Worm (Caenorhabditis elegans) whole organism, late embryonic: ENCODE results near the gene ZK742.3.

Experiments used
- C08G9.2 ChIP-seq: sonication (generic microtip); optimal IDR thresholded peaks from 2 replicates; lab custom pipeline; 2016; ENCODE audit warnings: mild to moderate bottlenecking, missing genetic modification characterization, moderate library complexity, missing compliant biosample characterization
- C38D4.7 ChIP-seq: fragments of 200-800 bp; sonication (Bioruptor generic); optimal IDR thresholded peaks from 2 replicates; lab custom pipeline; 2018; ENCODE audit warnings: mild to moderate bottlenecking, missing genetic modification characterization, moderate library complexity, missing compliant biosample characterization
- F13H6.1 ChIP-seq: sonication (generic microtip); optimal IDR thresholded peaks from 2 replicates; lab custom pipeline; 2016; ENCODE audit warnings: missing genetic modification characterization, missing compliant biosample characterization
- K02D7.2 ChIP-seq: sonication (generic microtip); optimal IDR thresholded peaks from 2 replicates; lab custom pipeline; 2017; ENCODE audit warnings: mild to moderate bottlenecking, missing genetic modification characterization, missing compliant biosample characterization
- ceh-14 ChIP-seq: sonication (generic microtip); optimal IDR thresholded peaks from 2 replicates; lab custom pipeline; 2016; ENCODE audit warnings: missing genotype, missing genetic modification characterization, missing compliant biosample characterization
- ceh-18 ChIP-seq: sonication (generic microtip); optimal IDR thresholded peaks from 2 replicates; lab custom pipeline; 2016; ENCODE audit warnings: missing genetic modification characterization, missing compliant biosample characterization
- ceh-2 ChIP-seq: sonication (generic microtip); optimal IDR thresholded peaks from 2 replicates; lab custom pipeline; 2016; ENCODE audit warnings: missing genotype, missing genetic modification characterization, missing compliant biosample characterization
- ceh-24 ChIP-seq: sonication (generic microtip); optimal IDR thresholded peaks from 2 replicates; lab custom pipeline; 2016; ENCODE audit warnings: mild to moderate bottlenecking, missing genetic modification characterization, missing compliant biosample characterization
- ceh-30 ChIP-seq: fragments of 150-350 bp; optimal IDR thresholded peaks from 2 replicates; lab custom pipeline; 2014; ENCODE audit warnings: missing biosample characterization, missing genetic modification characterization
- ceh-34 ChIP-seq: sonication (generic microtip); optimal IDR thresholded peaks from 2 replicates; lab custom pipeline; 2016; ENCODE audit warnings: mild to moderate bottlenecking, missing genetic modification characterization, missing compliant biosample characterization
- ceh-48 ChIP-seq: sonication (generic microtip); optimal IDR thresholded peaks from 2 replicates; lab custom pipeline; 2016; ENCODE audit warnings: missing genetic modification characterization, inconsistent platforms, missing compliant biosample characterization
- ceh-6 ChIP-seq: fragments of 200-800 bp; sonication (Bioruptor generic); optimal IDR thresholded peaks from 2 replicates; lab custom pipeline; 2018; ENCODE audit warnings: mild to moderate bottlenecking, missing genetic modification characterization, missing compliant biosample characterization
- ceh-9 ChIP-seq: sonication (generic microtip); optimal IDR thresholded peaks from 2 replicates; lab custom pipeline; 2016; ENCODE audit warnings: mild to moderate bottlenecking, missing genetic modification characterization, inconsistent platforms, missing compliant biosample characterization
- elt-2 ChIP-seq: sonication (generic microtip); optimal IDR thresholded peaks from 2 replicates; lab custom pipeline; 2016; ENCODE audit warnings: missing genetic modification reagents, missing genetic modification characterization, missing compliant biosample characterization
- elt-4 ChIP-seq: sonication (generic microtip); optimal IDR thresholded peaks from 2 replicates; lab custom pipeline; 2016; ENCODE audit warnings: missing genetic modification characterization, missing compliant biosample characterization
- ets-4 ChIP-seq: sonication (generic microtip); optimal IDR thresholded peaks from 2 replicates; lab custom pipeline; 2016; ENCODE audit warnings: missing genetic modification characterization, missing compliant biosample characterization
- gmeb-2 ChIP-seq: sonication (generic microtip); optimal IDR thresholded peaks from 2 replicates; lab custom pipeline; 2016; ENCODE audit warnings: missing genetic modification characterization, inconsistent platforms, missing compliant biosample characterization
- hlh-13 ChIP-seq: fragments of 200-800 bp; sonication (Bioruptor generic); optimal IDR thresholded peaks from 2 replicates; lab custom pipeline; 2018; ENCODE audit warnings: mild to moderate bottlenecking, missing genetic modification characterization, missing compliant biosample characterization
- hlh-15 ChIP-seq: sonication (generic microtip); optimal IDR thresholded peaks from 2 replicates; lab custom pipeline; 2016; ENCODE audit warnings: missing genetic modification characterization, missing compliant biosample characterization
- hlh-30 ChIP-seq: sonication (generic microtip); optimal IDR thresholded peaks from 2 replicates; lab custom pipeline; 2017; ENCODE audit warnings: antibody characterized with exemption, missing genetic modification characterization, missing compliant biosample characterization; ENCODE audit not compliant: insufficient read depth
- hlh-8 ChIP-seq: sonication (generic microtip); optimal IDR thresholded peaks from 2 replicates; lab custom pipeline; 2016; ENCODE audit warnings: missing genotype, missing genetic modification characterization, missing compliant biosample characterization
- lin-11 ChIP-seq: fragments of 200-800 bp; sonication (Bioruptor generic); optimal IDR thresholded peaks from 2 replicates; lab custom pipeline; 2018; ENCODE audit warnings: mild to moderate bottlenecking, missing genetic modification characterization, missing compliant biosample characterization
- mec-3 ChIP-seq: sonication (generic microtip); optimal IDR thresholded peaks from 2 replicates; lab custom pipeline; 2016; ENCODE audit warnings: borderline replicate concordance, missing genetic modification characterization, missing compliant biosample characterization
- nfya-1 ChIP-seq: sonication (generic microtip); optimal IDR thresholded peaks from 2 replicates; lab custom pipeline; 2017; ENCODE audit warnings: missing genetic modification characterization, mild to moderate bottlenecking, missing compliant biosample characterization, antibody characterized with exemption, moderate library complexity
- nhr-11 ChIP-seq: fragments of 150-350 bp; optimal IDR thresholded peaks from 2 replicates; lab custom pipeline; 2014; ENCODE audit warnings: missing biosample characterization, missing genetic modification characterization
- nhr-232 ChIP-seq: sonication (generic microtip); optimal IDR thresholded peaks from 2 replicates; lab custom pipeline; 2016; ENCODE audit warnings: missing genetic modification characterization, missing compliant biosample characterization
- npax-4 ChIP-seq: sonication (generic microtip); optimal IDR thresholded peaks from 2 replicates; lab custom pipeline; 2016; ENCODE audit warnings: missing genetic modification characterization, missing compliant biosample characterization
- odd-2 ChIP-seq: sonication (generic microtip); optimal IDR thresholded peaks from 2 replicates; lab custom pipeline; 2017; ENCODE audit warnings: antibody characterized with exemption, mild to moderate bottlenecking, missing genetic modification characterization, missing compliant biosample characterization
- pag-3 ChIP-seq: sonication (generic microtip); optimal IDR thresholded peaks from 2 replicates; lab custom pipeline; 2016; ENCODE audit warnings: missing compliant biosample characterization, missing genetic modification characterization, borderline replicate concordance
- pax-1 ChIP-seq: fragments of 150-350 bp; optimal IDR thresholded peaks from 2 replicates; lab custom pipeline; 2014; ENCODE audit warnings: missing biosample characterization, missing genetic modification characterization
- pha-2 ChIP-seq: sonication (generic microtip); optimal IDR thresholded peaks from 2 replicates; lab custom pipeline; 2017; ENCODE audit warnings: mild to moderate bottlenecking, missing genetic modification characterization, missing compliant biosample characterization
- pqm-1 ChIP-seq: sonication (generic microtip); optimal IDR thresholded peaks from 2 replicates; lab custom pipeline; 2016; ENCODE audit warnings: missing genetic modification characterization, missing compliant biosample characterization
- pros-1 ChIP-seq: fragments of 150-350 bp; optimal IDR thresholded peaks from 2 replicates; lab custom pipeline; 2014; ENCODE audit warnings: missing biosample characterization, missing genetic modification reagents, missing genetic modification characterization
- ref-2 ChIP-seq: sonication (generic microtip); optimal IDR thresholded peaks from 2 replicates; lab custom pipeline; 2016; ENCODE audit warnings: missing genetic modification characterization, missing compliant biosample characterization
- rnt-1 ChIP-seq: sonication (generic microtip); optimal IDR thresholded peaks from 2 replicates; lab custom pipeline; 2016; ENCODE audit warnings: missing genetic modification characterization, missing compliant biosample characterization
- sdc-2 ChIP-seq: sonication (generic microtip); optimal IDR thresholded peaks from 2 replicates; lab custom pipeline; 2016; ENCODE audit warnings: missing genotype, missing genetic modification characterization, missing compliant biosample characterization
- sox-2 ChIP-seq: fragments of 200-800 bp; sonication (Bioruptor generic); IDR thresholded peaks from 2 replicates; pipeline ENCODE4 v1.3.6; 2022; ENCODE audit warnings: missing genetic modification reagents, missing genetic modification characterization, missing compliant biosample characterization
- syd-9 ChIP-seq: sonication (generic microtip); optimal IDR thresholded peaks from 2 replicates; lab custom pipeline; 2016; ENCODE audit warnings: mild to moderate bottlenecking, missing genetic modification characterization, moderate library complexity, missing compliant biosample characterization
- tbx-2 ChIP-seq: sonication (generic microtip); optimal IDR thresholded peaks from 2 replicates; lab custom pipeline; 2016; ENCODE audit warnings: missing genetic modification characterization, missing compliant biosample characterization
- unc-42 ChIP-seq: sonication (generic microtip); optimal IDR thresholded peaks from 2 replicates; lab custom pipeline; 2016; ENCODE audit warnings: missing genotype, missing genetic modification characterization, missing compliant biosample characterization
- unc-55 ChIP-seq: sonication (generic microtip); optimal IDR thresholded peaks from 2 replicates; lab custom pipeline; 2017; ENCODE audit warnings: missing biosample characterization, missing genetic modification reagents, missing genetic modification characterization
- ztf-16 ChIP-seq: sonication (generic microtip); optimal IDR thresholded peaks from 2 replicates; lab custom pipeline; 2017; ENCODE audit warnings: missing genetic modification characterization, missing compliant biosample characterization

ZK742.3 gene

ce11 chrV:7774143-7774595 is 35.5 kb downstream of the ZK742.3 start, which contains the start of gene grl-10:
TSS of gene grl-10 (plus strand) at chrV:7774545.
- TF ChIP-seq mec-3 (peak; percentile 15), ztf-16 (tag; lab: Kevin White, UChicago) (no peak), sox-2 (GFP tag; lab: Robert Waterston, UW) (no peak), ref-2 (tag; lab: Kevin White, UChicago) (peak; percentile 8)

ce11 chrV:7773647-7774046 is 36.1 kb downstream of the ZK742.3 start:
- TF ChIP-seq C38D4.7 (GFP tag; lab: Kevin White, UChicago) (no peak), sdc-2 (no peak), nhr-232 (tag; lab: Kevin White, UChicago) (no peak), rnt-1 (tag; lab: Kevin White, UChicago) (no peak)

ce11 chrV:7770961-7771360 is 38.8 kb downstream of the ZK742.3 start, which contains the start of gene frpr-3:
TSS of gene frpr-3 (plus strand) at chrV:7771261.
- no peak for TF ChIP-seq ceh-2 (tag; lab: Kevin White, UChicago)
- no peak for TF ChIP-seq npax-4 (tag; lab: Kevin White, UChicago)
- TF ChIP-seq pros-1 (tag; lab: Kevin White, UChicago) = no peak
- TF ChIP-seq hlh-8 (tag; lab: Kevin White, UChicago) = no peak
- TF ChIP-seq ets-4 (tag; lab: Kevin White, UChicago) = no peak
- TF ChIP-seq odd-2 = no peak
- no peak for TF ChIP-seq pag-3 (tag; lab: Kevin White, UChicago)
- TF ChIP-seq mec-3 = no peak
- no peak for TF ChIP-seq ceh-30 (tag; lab: Kevin White, UChicago)
- TF ChIP-seq unc-42 (tag; lab: Kevin White, UChicago) = no peak
- no peak for TF ChIP-seq sox-2 (GFP tag; lab: Robert Waterston, UW)
- no peak for TF ChIP-seq F13H6.1
- TF ChIP-seq lin-11 (tag; lab: Kevin White, UChicago) = no peak
- no peak for TF ChIP-seq ceh-48 (tag; lab: Kevin White, UChicago)
- TF ChIP-seq ceh-9 = no peak

DNA sequence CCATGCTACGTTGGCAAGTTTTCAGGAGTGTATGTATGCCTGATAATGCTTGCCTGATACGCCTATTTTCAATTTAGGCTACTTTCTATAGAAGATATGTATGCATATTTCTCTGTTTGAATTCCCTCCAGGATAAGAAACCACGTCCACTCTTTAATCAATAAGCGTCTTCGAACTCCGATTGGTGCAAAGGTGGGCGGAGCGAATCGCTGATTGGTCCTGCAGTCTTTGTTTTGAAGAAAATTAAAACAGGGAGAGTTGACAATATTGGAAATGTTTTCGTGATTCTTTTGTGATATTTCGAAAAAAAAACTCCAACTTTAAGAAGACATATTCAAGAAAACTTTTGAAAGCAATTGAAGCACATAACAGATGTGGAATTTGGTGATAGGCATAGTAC is 47.8 kb downstream of the ZK742.3 start:
- TF ChIP-seq elt-4 (tag; lab: Kevin White, UChicago) (no peak), nfya-1 (tag; lab: Kevin White, UChicago) (peak; percentile 78)

DNA sequence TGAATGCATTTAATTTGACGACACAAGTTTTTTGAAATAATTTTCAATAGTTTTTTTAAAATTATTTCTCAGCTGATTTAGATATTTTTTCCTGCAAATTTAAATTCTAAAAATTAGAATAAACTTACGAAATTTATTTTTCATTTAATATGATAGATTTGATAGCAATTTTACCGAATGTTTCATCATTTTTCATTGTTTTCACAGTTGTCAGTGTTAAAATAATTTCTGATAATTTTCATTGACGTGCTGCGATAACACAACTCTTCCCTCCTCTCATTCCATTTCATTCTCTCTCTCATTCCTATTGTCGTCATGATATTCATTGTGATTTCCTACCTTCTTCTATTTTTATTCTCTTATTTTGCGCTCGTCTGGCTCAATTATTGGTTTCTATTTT is 49.5 kb downstream of the ZK742.3 start, which contains the start of gene hint-3:
Gene hint-3, plus strand, starts transcription at position 301 of the 400 bp plus-strand sequence.
- TF ChIP-seq elt-2 (tag; lab: Kevin White, UChicago) (no peak), pax-1 (tag; lab: Kevin White, UChicago) (no peak), gmeb-2 (tag; lab: Kevin White, UChicago) (no peak), ceh-6 (GFP tag; lab: Kevin White, UChicago) (no peak), hlh-15 (tag; lab: Kevin White, UChicago) (no peak), odd-2 (no peak), ceh-14 (no peak), hlh-13 (no peak), pqm-1 (no peak), C08G9.2 (no peak), tbx-2 (tag; lab: Kevin White, UChicago) (no peak), sox-2 (GFP tag; lab: Robert Waterston, UW) (no peak)
- TF ChIP-seq, all 69 proteins: peak for 0

DNA sequence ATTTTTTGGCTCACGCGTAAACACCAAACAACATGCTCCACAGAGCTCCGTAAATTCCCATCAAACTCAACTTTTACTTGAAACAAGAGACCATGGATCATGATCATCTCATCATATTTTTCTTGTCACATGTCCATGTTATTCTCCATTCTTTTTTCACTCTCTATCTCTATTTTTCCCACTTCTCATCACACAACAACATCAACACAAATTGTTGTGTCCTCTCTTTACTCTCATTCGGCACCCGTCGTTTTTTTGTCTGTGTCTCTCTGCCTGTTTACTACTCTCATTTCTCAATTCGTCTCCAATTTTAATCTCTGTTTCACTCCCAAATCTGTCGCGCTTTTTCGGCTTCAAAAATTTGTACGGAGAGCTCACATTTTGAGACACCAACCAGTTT is 50.4 kb downstream of the ZK742.3 start:
- TF ChIP-seq elt-4 (tag; lab: Kevin White, UChicago) (no peak), hlh-30 (tag; lab: Kevin White, UChicago) (peak; percentile 0), ceh-34 (tag; lab: Kevin White, UChicago) (no peak), unc-42 (tag; lab: Kevin White, UChicago) (peak; percentile 73), rnt-1 (tag; lab: Kevin White, UChicago) (no peak), ceh-24 (tag; lab: Kevin White, UChicago) (no peak), odd-2 (no peak), ceh-2 (tag; lab: Kevin White, UChicago) (no peak), syd-9 (tag; lab: Kevin White, UChicago) (no peak), K02D7.2 (tag; lab: Kevin White, UChicago) (no peak), ceh-14 (no peak), pha-2 (tag; lab: Kevin White, UChicago) (no peak), C38D4.7 (GFP tag; lab: Kevin White, UChicago) (no peak), mec-3 (no peak), nhr-11 (tag; lab: Kevin White, UChicago) (no peak), unc-55 (GFP tag; lab: Kevin White, UChicago) (peak; percentile 65), pag-3 (tag; lab: Kevin White, UChicago) (no peak), ceh-18 (tag; lab: Kevin White, UChicago) (peak; percentile 45), gmeb-2 (tag; lab: Kevin White, UChicago) (no peak), ceh-9 (no peak)
